Worm (Caenorhabditis elegans): ENCODE results near the gene T20D4.15.
"Not testable (repeated sequence)": the region's sequence is repeated elsewhere in the genome, so short reads cannot be mapped to it uniquely, and the experiment has no call there.

The T20D4.15 gene

ce11 chrV:3376973-3377372 is 17.6 kb downstream of the T20D4.15 start, which contains the start of gene srbc-2:
srbc-2 (minus strand) TSS chrV:3377073.
- no peak for TF ChIP-seq nhr-28 (tag; optimal IDR thresholded peaks at IDR 0.05)
- TF ChIP-seq ceh-82 (tag; optimal IDR thresholded peaks at IDR 0.05) = no peak
- TF ChIP-seq nhr-85 (tag) = no peak
- no peak for TF ChIP-seq dpl-1 (GFP tag; optimal IDR thresholded peaks at IDR 0.05)
- TF ChIP-seq nhr-84 (tag; optimal IDR thresholded peaks at IDR 0.05) = no peak
- TF ChIP-seq alr-1 (tag; optimal IDR thresholded peaks at IDR 0.05; ENCODE audit: borderline replicate concordance) = no peak
- TF ChIP-seq ceh-88 (GFP tag; IDR thresholded peaks at IDR 0.05) = no peak
- TF ChIP-seq nhr-237 (tag; optimal IDR thresholded peaks at IDR 0.05) = no peak
- no peak for TF ChIP-seq aly-2 (tag; optimal IDR thresholded peaks at IDR 0.05)
- no peak for TF ChIP-seq mep-1 (tag; optimal IDR thresholded peaks at IDR 0.05)
- TF ChIP-seq fos-1 (tag; optimal IDR thresholded peaks at IDR 0.05) = no peak
- no peak for TF ChIP-seq zip-4 (GFP tag; optimal IDR thresholded peaks at IDR 0.05)
- TF ChIP-seq nhr-20 (tag; optimal IDR thresholded peaks at IDR 0.05) = no peak
- no peak for TF ChIP-seq ztf-11 (tag; optimal IDR thresholded peaks at IDR 0.05)
- TF ChIP-seq ceh-90 (tag; optimal IDR thresholded peaks at IDR 0.05) = no peak
- no peak for TF ChIP-seq sox-4 (tag; optimal IDR thresholded peaks at IDR 0.05)
- TF ChIP-seq lin-35 (GFP tag; optimal IDR thresholded peaks at IDR 0.05) = no peak
- no peak for TF ChIP-seq tbx-2 (tag; optimal IDR thresholded peaks at IDR 0.05)

ce11 chrV:3372673-3373072 is 21.9 kb downstream of the T20D4.15 start, which contains the start of gene srx-121:
srx-121 (minus strand) TSS chrV:3372773.
- no peak for TF ChIP-seq sox-4 (tag; optimal IDR thresholded peaks at IDR 0.05)
- TF ChIP-seq ceh-90 (tag; optimal IDR thresholded peaks at IDR 0.05) = no peak
- no peak for TF ChIP-seq Y116A8C.19 (tag; optimal IDR thresholded peaks at IDR 0.05; ENCODE audit: borderline replicate concordance)
- no peak for TF ChIP-seq fkh-4 (tag; optimal IDR thresholded peaks at IDR 0.05; ENCODE audit: borderline replicate concordance)
- TF ChIP-seq mdl-1 (tag; optimal IDR thresholded peaks at IDR 0.05) = no peak
- no peak for TF ChIP-seq hpl-2 (GFP tag; optimal IDR thresholded peaks at IDR 0.05)
- TF ChIP-seq hlh-4 (tag; optimal IDR thresholded peaks at IDR 0.05) = no peak
- no peak for TF ChIP-seq elt-3 (tag; optimal IDR thresholded peaks at IDR 0.05)
- no peak for TF ChIP-seq C04F5.9 (tag; optimal IDR thresholded peaks at IDR 0.05)
- TF ChIP-seq irx-1 (tag; optimal IDR thresholded peaks at IDR 0.05) = no peak
- TF ChIP-seq dsc-1 (tag; optimal IDR thresholded peaks at IDR 0.05) = no peak
- no peak for TF ChIP-seq lin-39 (tag; optimal IDR thresholded peaks at IDR 0.05)
- no peak for TF ChIP-seq nhr-237 (tag; optimal IDR thresholded peaks at IDR 0.05)
- TF ChIP-seq F16B12.6 (tag; optimal IDR thresholded peaks at IDR 0.05) = no peak
- no peak for TF ChIP-seq efl-3 (GFP tag; optimal IDR thresholded peaks at IDR 0.05)

DNA sequence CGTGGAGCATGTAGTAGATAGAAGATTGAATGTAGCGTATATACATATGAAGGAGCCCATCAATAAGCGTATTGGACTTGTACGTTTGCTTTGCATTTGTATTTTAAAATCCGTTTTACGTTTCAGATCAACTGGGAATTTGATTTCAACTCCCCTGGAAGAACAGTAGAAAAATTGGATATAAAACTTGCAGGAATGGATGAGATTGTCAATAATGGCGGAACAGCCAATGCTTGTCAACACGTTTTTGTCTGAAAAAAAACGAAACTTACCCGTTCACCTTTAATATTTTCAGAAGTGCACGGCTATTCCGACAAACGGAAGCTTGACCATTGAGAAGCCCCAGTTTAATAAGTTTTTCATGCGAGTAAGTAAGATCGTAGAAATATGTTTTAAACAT is 26.8 kb downstream of the T20D4.15 start, which contains the start of gene C04E12.2:
Gene C04E12.2 (plus strand): TSS at position 301 of the 400 bp plus-strand sequence.
- not testable (repeated sequence) for TF ChIP-seq elt-3 (tag; optimal IDR thresholded peaks at IDR 0.05); vab-15 (tag; optimal IDR thresholded peaks at IDR 0.05); nhr-19 (GFP tag; conservative IDR thresholded peaks at IDR 0.05)

ce11 chrV:3362475-3362874 is 32.1 kb downstream of the T20D4.15 start, which contains the start of gene C04E12.4:
C04E12.4 (plus strand) TSS chrV:3362775.
- TF ChIP-seq efl-1 (optimal IDR thresholded peaks at IDR 0.05) = no peak
- peak in 1 of 2 experiments; percentile 47 for TF ChIP-seq efl-1 (GFP tag; optimal IDR thresholded peaks at IDR 0.05 in 1 of 2)
- no peak for TF ChIP-seq nhr-12 (tag; optimal IDR thresholded peaks at IDR 0.05)
- TF ChIP-seq elt-3 (tag; optimal IDR thresholded peaks at IDR 0.05) = peak in 1 of 6 experiments; percentile 38
- peak; percentile 16 for TF ChIP-seq nhr-20 (tag; optimal IDR thresholded peaks at IDR 0.05)

DNA sequence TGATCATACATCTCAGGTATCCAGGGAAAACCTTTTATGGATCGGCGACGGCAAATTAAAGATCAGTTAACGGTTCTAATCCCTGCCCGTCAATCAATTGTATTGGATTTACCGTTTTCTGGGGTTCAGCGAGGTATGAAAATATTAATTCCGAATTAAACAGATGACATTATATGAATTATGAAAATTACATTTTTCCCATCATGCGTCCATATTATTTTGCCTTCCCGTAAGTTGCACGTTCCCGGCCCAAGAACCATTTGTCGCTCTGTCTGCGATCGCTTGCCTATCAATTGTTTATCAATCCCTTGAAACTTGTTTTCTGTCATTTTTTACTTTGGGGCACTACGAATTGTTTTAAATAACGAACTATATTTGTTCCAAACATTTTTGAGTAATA is 32.9 kb downstream of the T20D4.15 start:
- TF ChIP-seq dsc-1 (tag; optimal IDR thresholded peaks at IDR 0.05) (no peak), nhr-19 (GFP tag; conservative IDR thresholded peaks at IDR 0.05) (no peak), nhr-11 (tag; optimal IDR thresholded peaks at IDR 0.05) (no peak), nhr-12 (tag; optimal IDR thresholded peaks at IDR 0.05) (no peak), elt-3 (tag; optimal IDR thresholded peaks at IDR 0.05) (no peak), lin-39 (tag; optimal IDR thresholded peaks at IDR 0.05) (no peak), egl-13 (tag; optimal IDR thresholded peaks at IDR 0.05) (no peak), hlh-4 (tag; optimal IDR thresholded peaks at IDR 0.05) (no peak), lin-13 (GFP tag; optimal IDR thresholded peaks at IDR 0.05) (no peak), efl-3 (GFP tag; optimal IDR thresholded peaks at IDR 0.05) (no peak), sptf-1 (tag; optimal IDR thresholded peaks at IDR 0.05) (no peak), F16B12.6 (tag; optimal IDR thresholded peaks at IDR 0.05) (no peak), blmp-1 (tag; optimal IDR thresholded peaks at IDR 0.05) (no peak), ceh-8 (GFP tag; optimal IDR thresholded peaks at IDR 0.05) (no peak), hpl-2 (GFP tag; optimal IDR thresholded peaks at IDR 0.05) (no peak), grh-1 (GFP tag; IDR thresholded peaks at IDR 0.05) (no peak), C16A3.4 (tag; optimal IDR thresholded peaks at IDR 0.05) (no peak)

Measured in whole organism, L1 larva.